Worm (Caenorhabditis elegans) whole organism, L4 larva: ENCODE data around the gene scl-1.

Source experiments
- D1046.2 ChIP-seq: fragments of 200-800 bp; sonication (Bioruptor generic); IDR thresholded peaks from 2 replicates; pipeline ENCODE4 v1.3.6; 2022; ENCODE audit warnings: missing genetic modification characterization, missing compliant biosample characterization
- F26F4.8 ChIP-seq: fragments of 200-800 bp; sonication (Bioruptor generic); conservative IDR thresholded peaks from 2 replicates; pipeline ENCODE4 v1.3.6; 2022; ENCODE audit warnings: missing genetic modification characterization, missing compliant biosample characterization
- T20F7.1 ChIP-seq: fragments of 200-800 bp; sonication (Bioruptor generic); optimal IDR thresholded peaks from 2 replicates; lab custom pipeline; 2018; ENCODE audit warnings: mild to moderate bottlenecking, missing genetic modification characterization, missing compliant biosample characterization
- Y105C5A.15 ChIP-seq: fragments of 200-800 bp; sonication (Bioruptor generic); IDR thresholded peaks from 2 replicates; pipeline ENCODE4 v1.3.6; 2022; ENCODE audit warnings: missing genetic modification characterization, missing compliant biosample characterization
- Y48G9A.11 ChIP-seq: fragments of 200-800 bp; sonication (Bioruptor generic); IDR thresholded peaks from 2 replicates; pipeline ENCODE4 v1.3.6; 2022; ENCODE audit warnings: missing genetic modification reagents, missing genetic modification characterization, missing compliant biosample characterization
- Y5F2A.4 ChIP-seq: fragments of 200-800 bp; sonication (Bioruptor generic); optimal IDR thresholded peaks from 2 replicates; lab custom pipeline; 2018; ENCODE audit warnings: mild to moderate bottlenecking, missing genetic modification characterization, missing compliant biosample characterization
- cey-2 ChIP-seq: sonication (generic microtip); optimal IDR thresholded peaks from 3 replicates; lab custom pipeline; 2017; ENCODE audit warnings: missing genetic modification characterization, mild to moderate bottlenecking, missing compliant biosample characterization, antibody characterized with exemption, borderline replicate concordance; ENCODE audit not compliant: insufficient read depth
- dmd-8 ChIP-seq: fragments of 200-800 bp; sonication (Bioruptor generic); IDR thresholded peaks from 2 replicates; pipeline ENCODE4 v1.3.6; 2022; ENCODE audit warnings: missing genetic modification characterization, missing compliant biosample characterization
- dpl-1 ChIP-seq: fragments of 150-350 bp; optimal IDR thresholded peaks from 2 replicates; lab custom pipeline; 2014; ENCODE audit warnings: missing biosample characterization, missing genetic modification reagents, missing genetic modification characterization
- duxl-1 ChIP-seq: sonication (generic microtip); optimal IDR thresholded peaks from 2 replicates; lab custom pipeline; 2016; ENCODE audit warnings: mild to moderate bottlenecking, missing genetic modification characterization, moderate library complexity, missing compliant biosample characterization; ENCODE audit not compliant: poor library complexity
- dve-1 ChIP-seq: sonication (generic microtip); optimal IDR thresholded peaks from 2 replicates; lab custom pipeline; 2017; ENCODE audit warnings: antibody characterized with exemption, mild to moderate bottlenecking, missing genetic modification characterization, missing compliant biosample characterization; ENCODE audit not compliant: insufficient read depth
- egl-27 ChIP-seq: sonication (generic microtip); optimal IDR thresholded peaks from 3 replicates; lab custom pipeline; 2017; ENCODE audit warnings: missing biosample characterization, missing genetic modification reagents, missing genetic modification characterization
- fkh-10 ChIP-seq: fragments of 150-350 bp; optimal IDR thresholded peaks from 2 replicates; lab custom pipeline; 2014; ENCODE audit warnings: missing biosample characterization, missing genetic modification reagents, missing genetic modification characterization
- fos-1 ChIP-seq: fragments of 150-350 bp; optimal IDR thresholded peaks from 2 replicates; lab custom pipeline; 2014; ENCODE audit warnings: missing biosample characterization, missing genetic modification characterization
- hif-1 ChIP-seq, 2 experiments: sonication (generic microtip); optimal IDR thresholded peaks; 2 replicates each; lab custom pipeline; 2016 to 2017; ENCODE audit warnings: missing compliant biosample characterization in 2 of 2, missing genetic modification characterization in 2 of 2, missing genetic modification reagents in 2 of 2, missing genotype in 2 of 2, mild to moderate bottlenecking in 1 of 2
- hlh-11 ChIP-seq: fragments of 200-800 bp; sonication (Bioruptor generic); optimal IDR thresholded peaks from 2 replicates; lab custom pipeline; 2018; ENCODE audit warnings: mild to moderate bottlenecking, missing genetic modification characterization, missing compliant biosample characterization
- lin-1 ChIP-seq: fragments of 200-800 bp; sonication (Bioruptor generic); IDR thresholded peaks from 2 replicates; pipeline ENCODE4 v1.3.6; 2022; ENCODE audit warnings: missing genetic modification reagents, missing genetic modification characterization, missing compliant biosample characterization
- lin-13 ChIP-seq: fragments of 150-350 bp; optimal IDR thresholded peaks from 2 replicates; lab custom pipeline; 2014; ENCODE audit warnings: missing biosample characterization, missing genetic modification reagents, missing genetic modification characterization
- lin-38 ChIP-seq: fragments of 200-800 bp; sonication (Bioruptor generic); IDR thresholded peaks from 2 replicates; pipeline ENCODE4 v1.3.6; 2022; ENCODE audit warnings: missing genetic modification reagents, missing genetic modification characterization, missing compliant biosample characterization
- lir-3 ChIP-seq: sonication (generic microtip); optimal IDR thresholded peaks from 2 replicates; lab custom pipeline; 2016; ENCODE audit warnings: mild to moderate bottlenecking, missing genetic modification characterization, missing compliant biosample characterization
- madf-9 ChIP-seq: fragments of 200-800 bp; sonication (Bioruptor generic); conservative IDR thresholded peaks from 2 replicates; pipeline ENCODE4 v1.3.6; 2022; ENCODE audit warnings: missing genetic modification reagents, missing genetic modification characterization, missing compliant biosample characterization
- mdl-1 ChIP-seq, 2 experiments: fragments of 150-350 bp in 1 of 2; sonication (generic microtip) in 1 of 2; optimal IDR thresholded peaks; 2 replicates each; lab custom pipeline; 2014 to 2017; ENCODE audit warnings: missing biosample characterization in 2 of 2, missing genetic modification characterization in 2 of 2
- mdt-29 ChIP-seq: fragments of 200-800 bp; sonication (Bioruptor generic); IDR thresholded peaks from 2 replicates; pipeline ENCODE4 v1.3.6; 2022; ENCODE audit warnings: missing genetic modification reagents, missing genetic modification characterization, missing compliant biosample characterization
- mes-2 ChIP-seq: sonication (generic microtip); optimal IDR thresholded peaks from 2 replicates; lab custom pipeline; 2016; ENCODE audit warnings: missing genotype, mild to moderate bottlenecking, missing genetic modification characterization, missing compliant biosample characterization; ENCODE audit not compliant: poor library complexity, severe bottlenecking
- mxl-2 ChIP-seq: fragments of 200-800 bp; sonication (Bioruptor generic); conservative IDR thresholded peaks from 2 replicates; pipeline ENCODE4 v1.3.6; 2022; ENCODE audit warnings: missing genetic modification reagents, missing genetic modification characterization, missing compliant biosample characterization
- mxl-3 ChIP-seq: fragments of 200-800 bp; sonication (Bioruptor generic); optimal IDR thresholded peaks from 2 replicates; lab custom pipeline; 2018; ENCODE audit warnings: mild to moderate bottlenecking, missing genetic modification characterization, missing compliant biosample characterization
- nhr-102 ChIP-seq: sonication (generic microtip); optimal IDR thresholded peaks from 2 replicates; lab custom pipeline; 2016; ENCODE audit warnings: mild to moderate bottlenecking, missing genetic modification characterization, moderate library complexity, missing compliant biosample characterization
- nhr-237 ChIP-seq: sonication (generic microtip); optimal IDR thresholded peaks from 2 replicates; lab custom pipeline; 2017; ENCODE audit warnings: missing biosample characterization, missing genetic modification characterization
- nhr-25 ChIP-seq: sonication (generic microtip); optimal IDR thresholded peaks from 2 replicates; lab custom pipeline; 2017; ENCODE audit warnings: missing genetic modification characterization, mild to moderate bottlenecking, missing compliant biosample characterization, antibody characterized with exemption, moderate library complexity, borderline replicate concordance; ENCODE audit not compliant: insufficient read depth
- nhr-28 ChIP-seq: fragments of 150-350 bp; optimal IDR thresholded peaks from 2 replicates; lab custom pipeline; 2014; ENCODE audit warnings: missing biosample characterization, missing genetic modification characterization
- nhr-41 ChIP-seq: fragments of 200-800 bp; sonication (Bioruptor generic); IDR thresholded peaks from 2 replicates; pipeline ENCODE4 v1.3.6; 2022; ENCODE audit warnings: missing genetic modification reagents, missing genetic modification characterization, missing compliant biosample characterization
- nhr-48 ChIP-seq: sonication (generic microtip); optimal IDR thresholded peaks from 2 replicates; lab custom pipeline; 2016; ENCODE audit warnings: mild to moderate bottlenecking, missing genetic modification characterization, missing compliant biosample characterization
- nhr-77 ChIP-seq: fragments of 150-350 bp; optimal IDR thresholded peaks from 2 replicates; lab custom pipeline; 2014; ENCODE audit warnings: missing biosample characterization, missing genetic modification characterization
- pha-4 ChIP-seq, 2 experiments: fragments of 150-350 bp in 1 of 2; fragments of 200-800 bp in 1 of 2; sonication (Bioruptor generic) in 1 of 2; IDR thresholded peaks in 1 of 2; optimal IDR thresholded peaks in 1 of 2; 2 replicates each; pipeline versions ENCODE4 v1.3.6 to Lab custom; 2014 to 2022; ENCODE audit warnings: missing genetic modification characterization in 2 of 2, missing genetic modification reagents in 2 of 2, missing biosample characterization in 1 of 2, missing compliant biosample characterization in 1 of 2
- php-3 ChIP-seq: fragments of 200-800 bp; sonication (Bioruptor generic); IDR thresholded peaks from 2 replicates; pipeline ENCODE4 v1.3.6; 2022; ENCODE audit warnings: missing genetic modification reagents, missing genetic modification characterization, missing compliant biosample characterization
- rbr-2 ChIP-seq: sonication (generic microtip); optimal IDR thresholded peaks from 2 replicates; lab custom pipeline; 2016; ENCODE audit warnings: missing genotype, missing genetic modification characterization, missing compliant biosample characterization
- sdz-12 ChIP-seq: fragments of 200-800 bp; sonication (Bioruptor generic); optimal IDR thresholded peaks from 2 replicates; lab custom pipeline; 2018; ENCODE audit warnings: mild to moderate bottlenecking, missing genetic modification characterization, missing compliant biosample characterization
- snpc-1.2 ChIP-seq: fragments of 200-800 bp; sonication (Bioruptor generic); IDR thresholded peaks from 2 replicates; pipeline ENCODE4 v1.3.6; 2022; ENCODE audit warnings: missing genetic modification reagents, missing genetic modification characterization, missing compliant biosample characterization
- snpc-4 ChIP-seq: fragments of 150-350 bp; optimal IDR thresholded peaks from 2 replicates; lab custom pipeline; 2014; ENCODE audit warnings: missing biosample characterization, missing genetic modification characterization
- spr-3 ChIP-seq: fragments of 200-800 bp; sonication (Bioruptor generic); optimal IDR thresholded peaks from 2 replicates; lab custom pipeline; 2018; ENCODE audit warnings: mild to moderate bottlenecking, missing genetic modification characterization, missing compliant biosample characterization
- tag-97 ChIP-seq: fragments of 200-800 bp; sonication (Bioruptor generic); IDR thresholded peaks from 2 replicates; pipeline ENCODE4 v1.3.6; 2022; ENCODE audit warnings: missing genetic modification characterization, missing compliant biosample characterization
- tra-1 ChIP-seq: fragments of 200-800 bp; sonication (Bioruptor generic); IDR thresholded peaks from 2 replicates; pipeline ENCODE4 v1.3.6; 2022; ENCODE audit warnings: missing genetic modification reagents, missing genetic modification characterization, missing compliant biosample characterization
- unc-39 ChIP-seq: sonication (generic microtip); optimal IDR thresholded peaks from 2 replicates; lab custom pipeline; 2017; ENCODE audit warnings: missing biosample characterization, missing genetic modification characterization
- unc-62 ChIP-seq, 3 experiments: fragments of 150-350 bp in 1 of 3; sonication (generic microtip); optimal IDR thresholded peaks in 2 of 3; peaks in 1 of 3; 1 replicate in 1 of 3; 2 replicates in 2 of 3; lab custom pipeline; 2014 to 2017; ENCODE audit warnings: missing biosample characterization in 3 of 3, missing genetic modification characterization in 3 of 3, missing genetic modification reagents in 3 of 3, missing genotype in 1 of 3
- zag-1 ChIP-seq: fragments of 150-350 bp; optimal IDR thresholded peaks from 2 replicates; lab custom pipeline; 2014; ENCODE audit warnings: missing biosample characterization, missing genetic modification characterization
- zfp-2 ChIP-seq: sonication (generic microtip); optimal IDR thresholded peaks from 2 replicates; lab custom pipeline; 2016; ENCODE audit warnings: mild to moderate bottlenecking, missing genetic modification characterization, missing compliant biosample characterization
- zip-2 ChIP-seq: fragments of 150-350 bp; optimal IDR thresholded peaks from 2 replicates; lab custom pipeline; 2014; ENCODE audit warnings: missing biosample characterization, missing genetic modification characterization
- ztf-11 ChIP-seq: fragments of 150-350 bp; optimal IDR thresholded peaks from 2 replicates; lab custom pipeline; 2014; ENCODE audit warnings: missing biosample characterization, missing genetic modification characterization
- ztf-7 ChIP-seq: fragments of 150-350 bp; optimal IDR thresholded peaks from 2 replicates; lab custom pipeline; 2014; ENCODE audit warnings: missing biosample characterization, missing genetic modification characterization

scl-1 gene

DNA sequence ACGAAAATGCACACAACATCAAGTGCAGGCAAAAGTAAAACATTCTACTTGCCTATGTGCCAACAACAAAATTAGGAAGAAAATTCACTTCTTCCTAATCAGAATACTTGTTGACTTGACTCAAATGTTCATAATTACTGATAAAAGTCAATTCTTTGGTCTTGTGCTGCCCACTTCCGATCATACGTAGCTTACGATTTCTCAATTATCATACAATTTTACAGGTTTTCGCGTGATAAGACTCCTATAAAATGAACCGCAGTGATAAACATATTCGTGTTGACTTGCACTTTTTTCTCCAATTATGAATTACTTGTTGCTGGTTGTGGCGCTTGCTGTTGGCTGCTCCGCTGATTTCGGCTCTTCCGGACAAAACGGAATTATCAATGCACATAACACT, 1.3 kb downstream of the scl-1 start, which contains the start of gene scl-2 (continued):
- TF ChIP-seq snpc-1.2 = no peak
- no peak for TF ChIP-seq mdl-1 (tag; optimal IDR thresholded peaks at IDR 0.05; lab: Kevin White, UChicago)
- peak; percentile 88 for TF ChIP-seq dve-1
- no peak for TF ChIP-seq lin-13
- no peak for TF ChIP-seq dpl-1
- no peak for TF ChIP-seq spr-3 (GFP tag; lab: Kevin White, UChicago)
- TF ChIP-seq hlh-11 (tag; lab: Kevin White, UChicago) = peak; percentile 87
- TF ChIP-seq Y48G9A.11 (GFP tag; lab: Robert Waterston, UW) = no peak
- no peak for TF ChIP-seq lir-3 (tag; lab: Kevin White, UChicago)
- TF ChIP-seq fos-1 (tag; lab: Kevin White, UChicago) = no peak
- TF ChIP-seq mxl-3 (GFP tag; lab: Kevin White, UChicago) = no peak
- peak; percentile 75; the same call in 1 of the 2 replicates for TF ChIP-seq lin-1
- no peak for TF ChIP-seq ztf-11
- TF ChIP-seq zfp-2 = no peak
- peak; percentile 20 for TF ChIP-seq mes-2 (tag; lab: Kevin White, UChicago)
- TF ChIP-seq sdz-12 (GFP tag; lab: Kevin White, UChicago) = no peak
- no peak for TF ChIP-seq lin-38 (GFP tag; lab: Robert Waterston, UW)
- no peak for TF ChIP-seq nhr-48 (tag; lab: Kevin White, UChicago)
- TF ChIP-seq nhr-25 (tag; lab: Kevin White, UChicago) = no peak
- no peak for TF ChIP-seq F26F4.8
- no peak for TF ChIP-seq dmd-8
- no peak for TF ChIP-seq hif-1 (tag; optimal IDR thresholded peaks at IDR 0.05; lab: Kevin White, UChicago)
- peak; percentile 95 for TF ChIP-seq nhr-28
- no peak for TF ChIP-seq snpc-4 (tag; lab: Kevin White, UChicago)
- peak; percentile 87 for TF ChIP-seq php-3 (GFP tag; lab: Robert Waterston, UW)
- no peak for TF ChIP-seq Y105C5A.15 (GFP tag; lab: Robert Waterston, UW)
- TF ChIP-seq tra-1 (GFP tag; lab: Robert Waterston, UW) = no peak
- TF ChIP-seq mxl-2 (GFP tag; lab: Robert Waterston, UW) = no peak
- TF ChIP-seq D1046.2 (GFP tag; lab: Robert Waterston, UW) = no peak
- no peak for TF ChIP-seq ztf-7 (tag; lab: Kevin White, UChicago)
- no peak for TF ChIP-seq rbr-2 (tag; lab: Kevin White, UChicago)
- TF ChIP-seq unc-39 (tag; lab: Kevin White, UChicago) = no peak
- no peak for TF ChIP-seq duxl-1
- TF ChIP-seq nhr-41 (GFP tag; lab: Robert Waterston, UW) = no peak
- TF ChIP-seq nhr-102 (tag; lab: Kevin White, UChicago) = no peak
- no peak for TF ChIP-seq zip-2
- no peak for TF ChIP-seq T20F7.1 (GFP tag; lab: Kevin White, UChicago)
- no peak for TF ChIP-seq Y5F2A.4 (GFP tag; lab: Kevin White, UChicago)
- no peak for TF ChIP-seq unc-62 (GFP tag; optimal IDR thresholded peaks at IDR 0.05 in 1 of 2; lab: Kevin White, UChicago)
- TF ChIP-seq unc-62 (tag; optimal IDR thresholded peaks at IDR 0.05; lab: Kevin White, UChicago) = no peak
- TF ChIP-seq nhr-77 (tag; lab: Kevin White, UChicago) = peak; percentile 95
- no peak for TF ChIP-seq mdt-29 (GFP tag; lab: Robert Waterston, UW)
- TF ChIP-seq zag-1 = no peak
- TF ChIP-seq fkh-10 (GFP tag; lab: Kevin White, UChicago) = no peak
- no peak for TF ChIP-seq madf-9 (GFP tag; lab: Robert Waterston, UW)
- no peak for TF ChIP-seq tag-97 (GFP tag; lab: Robert Waterston, UW)
- TF ChIP-seq cey-2 (tag; lab: Kevin White, UChicago) = no peak
- no peak for TF ChIP-seq nhr-237 (tag; lab: Kevin White, UChicago)
- TF ChIP-seq egl-27 (tag; lab: Kevin White, UChicago) = no peak
- no peak for TF ChIP-seq pha-4 (GFP tag; IDR thresholded peaks at IDR 0.05; lab: Robert Waterston, UW)
- TF ChIP-seq pha-4 (tag; optimal IDR thresholded peaks at IDR 0.05; lab: Kevin White, UChicago) = no peak
